Worm (Caenorhabditis elegans) whole organism, early embryonic: ENCODE results near the gene arrd-23.

Experiments
- B0310.2 ChIP-seq: sonication (generic microtip); optimal IDR thresholded peaks from 2 replicates; lab custom pipeline; 2016; ENCODE audit warnings: mild to moderate bottlenecking, missing genetic modification characterization, missing compliant biosample characterization
- F13C5.2 ChIP-seq: sonication (generic microtip); optimal IDR thresholded peaks from 2 replicates; lab custom pipeline; 2017; ENCODE audit warnings: mild to moderate bottlenecking, missing genetic modification characterization, inconsistent platforms, missing compliant biosample characterization
- aly-1 ChIP-seq: sonication (generic microtip); optimal IDR thresholded peaks from 2 replicates; lab custom pipeline; 2016; ENCODE audit warnings: missing genetic modification characterization, missing compliant biosample characterization
- ama-1 ChIP-seq: fragments of 150-350 bp; optimal IDR thresholded peaks from 2 replicates; lab custom pipeline; 2014
- ceh-13 ChIP-seq: fragments of 200-800 bp; sonication (Bioruptor generic); optimal IDR thresholded peaks from 2 replicates; lab custom pipeline; 2018; ENCODE audit warnings: mild to moderate bottlenecking, missing genetic modification characterization, missing compliant biosample characterization
- ceh-36 ChIP-seq: sonication (generic microtip); optimal IDR thresholded peaks from 2 replicates; lab custom pipeline; 2016; ENCODE audit warnings: missing genetic modification characterization, inconsistent platforms, missing compliant biosample characterization
- ets-7 ChIP-seq: sonication (generic microtip); optimal IDR thresholded peaks from 2 replicates; lab custom pipeline; 2016; ENCODE audit warnings: missing genotype, missing genetic modification characterization, missing compliant biosample characterization
- flt-1 ChIP-seq: fragments of 200-800 bp; sonication (Bioruptor generic); IDR thresholded peaks from 2 replicates; pipeline ENCODE4 v1.3.6; 2022; ENCODE audit warnings: missing genetic modification characterization, missing compliant biosample characterization
- hmbx-1 ChIP-seq: sonication (generic microtip); optimal IDR thresholded peaks from 2 replicates; lab custom pipeline; 2016; ENCODE audit warnings: mild to moderate bottlenecking, missing genetic modification characterization, missing compliant biosample characterization
- hmg-4 ChIP-seq: fragments of 200-800 bp; sonication (Bioruptor generic); optimal IDR thresholded peaks from 2 replicates; lab custom pipeline; 2018; ENCODE audit warnings: mild to moderate bottlenecking, missing genetic modification characterization, missing compliant biosample characterization
- hnd-1 ChIP-seq: sonication (generic microtip); optimal IDR thresholded peaks from 2 replicates; lab custom pipeline; 2016; ENCODE audit warnings: missing genetic modification characterization, missing compliant biosample characterization
- pes-1 ChIP-seq: fragments of 200-800 bp; sonication (Bioruptor generic); IDR thresholded peaks from 2 replicates; pipeline ENCODE4 v1.3.6; 2022; ENCODE audit warnings: missing genetic modification reagents, missing genetic modification characterization, missing compliant biosample characterization
- scrt-1 ChIP-seq: fragments of 200-800 bp; sonication (Bioruptor generic); IDR thresholded peaks from 2 replicates; pipeline ENCODE4 v1.3.6; 2022; ENCODE audit warnings: missing genetic modification characterization, missing compliant biosample characterization
- sea-1 ChIP-seq: fragments of 200-800 bp; sonication (Bioruptor generic); conservative IDR thresholded peaks from 2 replicates; pipeline ENCODE4 v1.3.6; 2022; ENCODE audit warnings: missing genetic modification characterization, missing compliant biosample characterization
- tbx-11 ChIP-seq: fragments of 200-800 bp; sonication (Bioruptor generic); IDR thresholded peaks from 2 replicates; pipeline ENCODE4 v1.3.6; 2022; ENCODE audit warnings: missing genetic modification characterization, missing compliant biosample characterization
- tbx-37 ChIP-seq: fragments of 200-800 bp; sonication (Bioruptor generic); conservative IDR thresholded peaks from 2 replicates; pipeline ENCODE4 v1.3.6; 2022; ENCODE audit warnings: missing genetic modification reagents, missing genetic modification characterization, missing compliant biosample characterization
- tra-4 ChIP-seq: sonication (generic microtip); optimal IDR thresholded peaks from 2 replicates; lab custom pipeline; 2017; ENCODE audit warnings: missing genetic modification characterization, missing compliant biosample characterization

The arrd-23 gene

ce11 chrX:4905804-4906203, 20.1 kb downstream of the arrd-23 start, which contains the start of gene K05B2.2:
Gene K05B2.2 (plus strand): TSS chrX:4906081.
- TF ChIP-seq pes-1 (no peak), tbx-11 (GFP tag; lab: Robert Waterston, UW) (no peak), hmbx-1 (no peak), scrt-1 (GFP tag; lab: Robert Waterston, UW) (no peak), tra-4 (no peak), ceh-36 (tag; lab: Kevin White, UChicago) (no peak), ets-7 (tag; lab: Kevin White, UChicago) (no peak), ceh-13 (GFP tag; lab: Kevin White, UChicago) (no peak), hmg-4 (no peak), F13C5.2 (tag; lab: Kevin White, UChicago) (no peak), tbx-37 (no peak), hnd-1 (tag; lab: Kevin White, UChicago) (no peak), flt-1 (GFP tag; lab: Robert Waterston, UW) (no peak), B0310.2 (no peak), aly-1 (tag; lab: Kevin White, UChicago) (no peak), ama-1 (lab: Kevin White, UChicago) (no peak), sea-1 (GFP tag; lab: Robert Waterston, UW) (no peak)

- TF ChIP-seq B0310.2 (no peak), F13C5.2 (tag; lab: Kevin White, UChicago) (no peak)
These were observed 25.6 kb downstream of the arrd-23 start for ce11 chrX:4911287-4911876.

- TF ChIP-seq sea-1 (GFP tag; lab: Robert Waterston, UW) (no peak), tbx-11 (GFP tag; lab: Robert Waterston, UW) (no peak), tra-4 (no peak), ceh-13 (GFP tag; lab: Kevin White, UChicago) (no peak), hmbx-1 (no peak), tbx-37 (no peak), ets-7 (tag; lab: Kevin White, UChicago) (no peak)
These were observed 28.7 kb downstream of the arrd-23 start for ce11 chrX:4914464-4914863.

- no peak for TF ChIP-seq sea-1 (GFP tag; lab: Robert Waterston, UW)
- no peak for TF ChIP-seq tra-4
- no peak for TF ChIP-seq pes-1
- TF ChIP-seq aly-1 (tag; lab: Kevin White, UChicago), result no peak
- TF ChIP-seq scrt-1 (GFP tag; lab: Robert Waterston, UW), result no peak
- no peak for TF ChIP-seq ama-1 (lab: Kevin White, UChicago)
- TF ChIP-seq ceh-36 (tag; lab: Kevin White, UChicago), result no peak
- TF ChIP-seq B0310.2, result no peak
- TF ChIP-seq hmbx-1, result no peak
- TF ChIP-seq ets-7 (tag; lab: Kevin White, UChicago), result no peak
These were observed 30.1 kb downstream of the arrd-23 start, which contains the start of gene ifa-4 for ce11 chrX:4915879-4916278. Gene ifa-4 (minus strand): TSS chrX:4915979.

- TF ChIP-seq sea-1 (GFP tag; lab: Robert Waterston, UW) (no peak), aly-1 (tag; lab: Kevin White, UChicago) (no peak), F13C5.2 (tag; lab: Kevin White, UChicago) (no peak), pes-1 (no peak), flt-1 (GFP tag; lab: Robert Waterston, UW) (no peak), B0310.2 (no peak), hmbx-1 (no peak), tra-4 (no peak), tbx-11 (GFP tag; lab: Robert Waterston, UW) (no peak), hnd-1 (tag; lab: Kevin White, UChicago) (no peak), scrt-1 (GFP tag; lab: Robert Waterston, UW) (no peak), ama-1 (lab: Kevin White, UChicago) (no peak), tbx-37 (no peak), ceh-13 (GFP tag; lab: Kevin White, UChicago) (no peak), ceh-36 (tag; lab: Kevin White, UChicago) (no peak), hmg-4 (no peak), ets-7 (tag; lab: Kevin White, UChicago) (no peak)
These were observed 35.3 kb downstream of the arrd-23 start, which contains the start of gene K05B2.4 for ce11 chrX:4920942-4921540. Gene K05B2.4 (minus strand): TSS chrX:4920992.

- TF ChIP-seq hnd-1 (tag; lab: Kevin White, UChicago) (no peak), ceh-13 (GFP tag; lab: Kevin White, UChicago) (no peak), tbx-11 (GFP tag; lab: Robert Waterston, UW) (no peak)
These were observed 42.4 kb downstream of the arrd-23 start for ce11 chrX:4928118-4928517.

ce11 chrX:4929657-4930056, 43.9 kb downstream of the arrd-23 start, which contains the start of gene mct-4:
Gene mct-4 (minus strand): TSS chrX:4929757.
- TF ChIP-seq hmbx-1 (no peak), pes-1 (no peak), flt-1 (GFP tag; lab: Robert Waterston, UW) (no peak), ceh-36 (tag; lab: Kevin White, UChicago) (no peak), hmg-4 (no peak), aly-1 (tag; lab: Kevin White, UChicago) (no peak), scrt-1 (GFP tag; lab: Robert Waterston, UW) (no peak), tra-4 (no peak), sea-1 (GFP tag; lab: Robert Waterston, UW) (no peak), hnd-1 (tag; lab: Kevin White, UChicago) (no peak)

ce11 chrX:4932023-4932422, 46.3 kb downstream of the arrd-23 start:
- TF ChIP-seq tbx-37 (no peak), hmbx-1 (no peak), tra-4 (no peak), ets-7 (tag; lab: Kevin White, UChicago) (no peak), tbx-11 (GFP tag; lab: Robert Waterston, UW) (no peak), ceh-13 (GFP tag; lab: Kevin White, UChicago) (no peak), flt-1 (GFP tag; lab: Robert Waterston, UW) (no peak), ama-1 (lab: Kevin White, UChicago) (no peak)
